Worm (Caenorhabditis elegans) whole organism, early embryonic: ENCODE data around the gene F47G3.1.

Experiments
- B0310.2 ChIP-seq: sonication (generic microtip); optimal IDR thresholded peaks from 2 replicates; lab custom pipeline; 2016; ENCODE audit warnings: mild to moderate bottlenecking, missing genetic modification characterization, missing compliant biosample characterization
- F13C5.2 ChIP-seq: sonication (generic microtip); optimal IDR thresholded peaks from 2 replicates; lab custom pipeline; 2017; ENCODE audit warnings: mild to moderate bottlenecking, missing genetic modification characterization, inconsistent platforms, missing compliant biosample characterization
- aly-1 ChIP-seq: sonication (generic microtip); optimal IDR thresholded peaks from 2 replicates; lab custom pipeline; 2016; ENCODE audit warnings: missing genetic modification characterization, missing compliant biosample characterization
- ama-1 ChIP-seq: fragments of 150-350 bp; optimal IDR thresholded peaks from 2 replicates; lab custom pipeline; 2014
- ceh-36 ChIP-seq: sonication (generic microtip); optimal IDR thresholded peaks from 2 replicates; lab custom pipeline; 2016; ENCODE audit warnings: missing genetic modification characterization, inconsistent platforms, missing compliant biosample characterization
- ets-7 ChIP-seq: sonication (generic microtip); optimal IDR thresholded peaks from 2 replicates; lab custom pipeline; 2016; ENCODE audit warnings: missing genotype, missing genetic modification characterization, missing compliant biosample characterization
- flt-1 ChIP-seq: fragments of 200-800 bp; sonication (Bioruptor generic); IDR thresholded peaks from 2 replicates; pipeline ENCODE4 v1.3.6; 2022; ENCODE audit warnings: missing genetic modification characterization, missing compliant biosample characterization
- hmbx-1 ChIP-seq: sonication (generic microtip); optimal IDR thresholded peaks from 2 replicates; lab custom pipeline; 2016; ENCODE audit warnings: mild to moderate bottlenecking, missing genetic modification characterization, missing compliant biosample characterization
- hmg-4 ChIP-seq: fragments of 200-800 bp; sonication (Bioruptor generic); optimal IDR thresholded peaks from 2 replicates; lab custom pipeline; 2018; ENCODE audit warnings: mild to moderate bottlenecking, missing genetic modification characterization, missing compliant biosample characterization
- hnd-1 ChIP-seq: sonication (generic microtip); optimal IDR thresholded peaks from 2 replicates; lab custom pipeline; 2016; ENCODE audit warnings: missing genetic modification characterization, missing compliant biosample characterization
- sea-1 ChIP-seq: fragments of 200-800 bp; sonication (Bioruptor generic); conservative IDR thresholded peaks from 2 replicates; pipeline ENCODE4 v1.3.6; 2022; ENCODE audit warnings: missing genetic modification characterization, missing compliant biosample characterization
- tbx-37 ChIP-seq: fragments of 200-800 bp; sonication (Bioruptor generic); conservative IDR thresholded peaks from 2 replicates; pipeline ENCODE4 v1.3.6; 2022; ENCODE audit warnings: missing genetic modification reagents, missing genetic modification characterization, missing compliant biosample characterization
- tra-4 ChIP-seq: sonication (generic microtip); optimal IDR thresholded peaks from 2 replicates; lab custom pipeline; 2017; ENCODE audit warnings: missing genetic modification characterization, missing compliant biosample characterization

ce11 chrX:2344104-2344503 lies 41.4 kb upstream of the F47G3.1 start:
- TF ChIP-seq flt-1 (GFP tag; lab: Robert Waterston, UW) (no peak), F13C5.2 (tag; lab: Kevin White, UChicago) (no peak), ama-1 (lab: Kevin White, UChicago) (no peak), sea-1 (GFP tag; lab: Robert Waterston, UW) (no peak), ceh-36 (tag; lab: Kevin White, UChicago) (no peak), tra-4 (no peak), hnd-1 (no peak), tbx-37 (GFP tag; lab: Robert Waterston, UW) (no peak), aly-1 (tag; lab: Kevin White, UChicago) (no peak), hmbx-1 (tag; lab: Kevin White, UChicago) (no peak), B0310.2 (tag; lab: Kevin White, UChicago) (no peak), hmg-4 (GFP tag; lab: Kevin White, UChicago) (no peak), ets-7 (tag; lab: Kevin White, UChicago) (no peak)
